Fruit fly (Drosophila melanogaster) whole organism, adult: ENCODE results near the gene Lim1.

Experiments
- CG14711 ChIP-seq: fragments of 200-800 bp; sonication (Bioruptor generic); optimal IDR thresholded peaks from 2 replicates; lab custom pipeline; 2018; ENCODE audit warnings: missing biosample characterization, mild to moderate bottlenecking, missing genetic modification characterization, moderate library complexity
- cic ChIP-seq: fragments of 200-800 bp; sonication (Bioruptor generic); optimal IDR thresholded peaks from 2 replicates; lab custom pipeline; 2017; ENCODE audit warnings: missing biosample characterization, mild to moderate bottlenecking, missing genetic modification characterization, moderate library complexity
- kay ChIP-seq: fragments of 200-800 bp; sonication (Bioruptor generic); peaks from one replicate; lab custom pipeline; 2016; ENCODE audit warnings: missing biosample characterization, missing genetic modification characterization, borderline replicate concordance
- ovo ChIP-seq: fragments of 200-800 bp; sonication (Bioruptor generic); optimal IDR thresholded peaks from 2 replicates; lab custom pipeline; 2016; ENCODE audit warnings: missing biosample characterization, missing genetic modification characterization
- tj ChIP-seq: fragments of 200-800 bp; sonication (Bioruptor generic); optimal IDR thresholded peaks from 3 replicates; lab custom pipeline; 2017; ENCODE audit warnings: missing biosample characterization, mild to moderate bottlenecking, missing genetic modification characterization, moderate library complexity

dm6 chrX:8770768-8771167 is 34.8 kb downstream of the Lim1 start:
- TF ChIP-seq tj (GFP tag; lab: Kevin White, UChicago) (no peak), kay (no peak), ovo (no peak), cic (GFP tag; lab: Kevin White, UChicago) (no peak), CG14711 (tag; lab: Kevin White, UChicago) (no peak)
